Fruit fly (Drosophila melanogaster) whole organism, embryonic: Measurements from ENCODE around the gene Dop2R.

ENCODE experiments used
- Blimp-1 ChIP-seq: fragments of 200-800 bp; sonication (Bioruptor generic); optimal IDR thresholded peaks from 3 replicates; lab custom pipeline; 2018; ENCODE audit warnings: missing biosample characterization, missing genetic modification characterization, mild to moderate bottlenecking, moderate library complexity, missing genetic modification reagents
- CG10321 ChIP-seq: fragments of 200-800 bp; sonication (Bioruptor generic); IDR thresholded peaks from 2 replicates; pipeline ENCODE4 v1.3.6; 2022; ENCODE audit warnings: missing biosample characterization, missing genetic modification characterization
- CG10565 ChIP-seq: fragments of 200-800 bp; sonication (Bioruptor generic); optimal IDR thresholded peaks from 3 replicates; lab custom pipeline; 2016; ENCODE audit warnings: missing biosample characterization, mild to moderate bottlenecking, missing genetic modification characterization
- CG11093 ChIP-seq: fragments of 200-800 bp; sonication (Bioruptor generic); IDR thresholded peaks from 3 replicates; pipeline ENCODE4 v1.3.6; 2022; ENCODE audit warnings: missing biosample characterization, missing genetic modification characterization
- CG11696 ChIP-seq: fragments of 200-800 bp; sonication (Bioruptor generic); IDR thresholded peaks from 2 replicates; pipeline ENCODE4 v1.3.6; 2022; ENCODE audit warnings: missing biosample characterization, missing genetic modification characterization
- CG12155 ChIP-seq: fragments of 200-800 bp; sonication (Bioruptor generic); optimal IDR thresholded peaks from 3 replicates; lab custom pipeline; 2016; ENCODE audit warnings: missing biosample characterization, missing genetic modification characterization
- CG12236 ChIP-seq: fragments of 200-800 bp; sonication (Bioruptor generic); optimal IDR thresholded peaks from 2 replicates; lab custom pipeline; 2016; ENCODE audit warnings: missing biosample characterization, missing genetic modification characterization
- CG12299 ChIP-seq: fragments of 200-800 bp; sonication (Bioruptor generic); optimal IDR thresholded peaks from 2 replicates; lab custom pipeline; 2018; ENCODE audit warnings: missing biosample characterization, mild to moderate bottlenecking, missing genetic modification characterization
- CG12659 ChIP-seq: fragments of 200-800 bp; sonication (Bioruptor generic); optimal IDR thresholded peaks from 3 replicates; lab custom pipeline; 2017; ENCODE audit warnings: mild to moderate bottlenecking, missing biosample characterization, missing genetic modification reagents, missing genetic modification characterization
- CG13775 ChIP-seq: fragments of 200-800 bp; sonication (Bioruptor generic); optimal IDR thresholded peaks from 3 replicates; lab custom pipeline; 2017; ENCODE audit warnings: missing biosample characterization, mild to moderate bottlenecking, missing genetic modification characterization
- CG1602 ChIP-seq: fragments of 200-800 bp; sonication (Bioruptor generic); optimal IDR thresholded peaks from 3 replicates; lab custom pipeline; 2016; ENCODE audit warnings: missing biosample characterization, missing genetic modification characterization
- CG3163 ChIP-seq: fragments of 200-800 bp; sonication (Bioruptor generic); optimal IDR thresholded peaks from 3 replicates; lab custom pipeline; 2016; ENCODE audit warnings: missing biosample characterization, missing genetic modification characterization
- CG32772 ChIP-seq: fragments of 200-800 bp; sonication (Bioruptor generic); IDR thresholded peaks from 2 replicates; pipeline ENCODE4 v1.3.6; 2022; ENCODE audit warnings: missing biosample characterization, missing genetic modification characterization
- CG3407 ChIP-seq: fragments of 200-800 bp; sonication (Bioruptor generic); optimal IDR thresholded peaks from 2 replicates; lab custom pipeline; 2018; ENCODE audit warnings: missing biosample characterization, mild to moderate bottlenecking, missing genetic modification characterization
- CG3847 ChIP-seq: fragments of 200-800 bp; sonication (Bioruptor generic); IDR thresholded peaks from 2 replicates; pipeline ENCODE4 v1.3.6; 2022; ENCODE audit warnings: missing biosample characterization, missing genetic modification characterization
- CG4854 ChIP-seq: fragments of 200-800 bp; sonication (Bioruptor generic); optimal IDR thresholded peaks from 2 replicates; lab custom pipeline; 2016; ENCODE audit warnings: missing biosample characterization, missing genetic modification characterization, inconsistent platforms
- CG6175 ChIP-seq: fragments of 200-800 bp; sonication (Bioruptor generic); IDR thresholded peaks from 3 replicates; pipeline ENCODE4 v1.3.6; 2022; ENCODE audit warnings: missing biosample characterization, missing genetic modification characterization
- CG6813 ChIP-seq: fragments of 200-800 bp; sonication (Bioruptor generic); optimal IDR thresholded peaks from 2 replicates; lab custom pipeline; 2017; ENCODE audit warnings: missing biosample characterization, missing genetic modification characterization, mild to moderate bottlenecking, moderate library complexity, missing genetic modification reagents
- CHES-1-like ChIP-seq: fragments of 200-800 bp; sonication (Bioruptor generic); optimal IDR thresholded peaks from 2 replicates; lab custom pipeline; 2016; ENCODE audit warnings: missing biosample characterization, missing genetic modification characterization
- Deaf1 ChIP-seq: fragments of 200-800 bp; optimal IDR thresholded peaks from 3 replicates; lab custom pipeline; 2019; ENCODE audit warnings: missing biosample characterization, mild to moderate bottlenecking, missing genetic modification characterization, moderate library complexity
- HLH54F ChIP-seq: fragments of 200-800 bp; sonication (Bioruptor generic); optimal IDR thresholded peaks from 3 replicates; lab custom pipeline; 2016; ENCODE audit warnings: missing biosample characterization, missing genetic modification characterization
- Hey ChIP-seq: fragments of 200-800 bp; sonication (Bioruptor generic); optimal IDR thresholded peaks from 3 replicates; lab custom pipeline; 2018; ENCODE audit warnings: missing biosample characterization, mild to moderate bottlenecking, missing genetic modification characterization
- Jarid2 ChIP-seq: fragments of 200-800 bp; sonication (Bioruptor generic); optimal IDR thresholded peaks from 3 replicates; lab custom pipeline; 2017; ENCODE audit warnings: mild to moderate bottlenecking, missing biosample characterization, missing genetic modification reagents, missing genetic modification characterization
- Myb ChIP-seq: fragments of 200-800 bp; sonication (Bioruptor generic); optimal IDR thresholded peaks from 2 replicates; lab custom pipeline; 2016; ENCODE audit warnings: missing biosample characterization, missing genetic modification characterization
- Nf-YC ChIP-seq: fragments of 200-800 bp; optimal IDR thresholded peaks from 3 replicates; lab custom pipeline; 2019; ENCODE audit warnings: missing biosample characterization, mild to moderate bottlenecking, missing genetic modification characterization, moderate library complexity
- Oaz ChIP-seq: fragments of 200-800 bp; sonication (Bioruptor generic); IDR thresholded peaks from 2 replicates; pipeline ENCODE4 v1.3.6; 2022; ENCODE audit warnings: missing biosample characterization, missing genetic modification characterization
- Poxn ChIP-seq: fragments of 200-800 bp; sonication (Bioruptor generic); IDR thresholded peaks from 2 replicates; pipeline ENCODE4 v1.3.6; 2022; ENCODE audit warnings: missing biosample characterization, missing genetic modification characterization
- Sry-β ChIP-seq: fragments of 200-800 bp; sonication (Bioruptor generic); optimal IDR thresholded peaks from 2 replicates; lab custom pipeline; 2018; ENCODE audit warnings: missing biosample characterization, mild to moderate bottlenecking, missing genetic modification characterization, moderate library complexity
- TFAM ChIP-seq: fragments of 200-800 bp; sonication (Bioruptor generic); optimal IDR thresholded peaks from 2 replicates; lab custom pipeline; 2017; ENCODE audit warnings: missing biosample characterization, missing genetic modification characterization, inconsistent platforms
- Xrp1 ChIP-seq: fragments of 200-800 bp; sonication (Bioruptor generic); IDR thresholded peaks from 2 replicates; pipeline ENCODE4 v1.3.6; 2022; ENCODE audit warnings: missing biosample characterization, missing genetic modification characterization
- abd-A ChIP-seq: fragments of 200-800 bp; sonication (Bioruptor generic); optimal IDR thresholded peaks from 3 replicates; lab custom pipeline; 2019; ENCODE audit warnings: missing biosample characterization, mild to moderate bottlenecking, missing genetic modification characterization, moderate library complexity
- aop ChIP-seq: fragments of 200-800 bp; sonication (Bioruptor generic); IDR thresholded peaks from 2 replicates; pipeline ENCODE4 v1.3.6; 2022; ENCODE audit warnings: missing biosample characterization, missing genetic modification characterization
- cad ChIP-seq: fragments of >200 bp; optimal IDR thresholded peaks from 2 replicates; lab custom pipeline; 2017; ENCODE audit warnings: missing biosample characterization, missing genetic modification characterization
- ewg ChIP-seq: fragments of 200-800 bp; sonication (Bioruptor generic); optimal IDR thresholded peaks from 3 replicates; lab custom pipeline; 2017; ENCODE audit warnings: mild to moderate bottlenecking, missing biosample characterization, missing genetic modification reagents, missing genetic modification characterization
- gce ChIP-seq: fragments of 200-800 bp; sonication (Bioruptor generic); IDR thresholded peaks from 3 replicates; pipeline ENCODE4 v1.3.6; 2022; ENCODE audit warnings: missing biosample characterization, missing genetic modification characterization
- h ChIP-seq: fragments of >200 bp; optimal IDR thresholded peaks from 2 replicates; lab custom pipeline; 2017
- lola ChIP-seq, 3 experiments: fragments of >200 bp in 2 of 3; fragments of 200-800 bp in 1 of 3; sonication (Bioruptor generic) in 1 of 3; optimal IDR thresholded peaks; 2 replicates each; lab custom pipeline; 2017 to 2019; ENCODE audit warnings: missing biosample characterization in 3 of 3, missing genetic modification characterization in 3 of 3, mild to moderate bottlenecking in 1 of 3, moderate library complexity in 1 of 3
- nerfin-2 ChIP-seq: fragments of 200-800 bp; sonication (Bioruptor generic); IDR thresholded peaks from 2 replicates; pipeline ENCODE4 v1.3.6; 2022; ENCODE audit warnings: missing biosample characterization, missing genetic modification characterization; ENCODE audit not compliant: partially characterized antibody
- pho ChIP-seq: fragments of 200-800 bp; sonication (Bioruptor generic); optimal IDR thresholded peaks from 2 replicates; lab custom pipeline; 2016; ENCODE audit warnings: missing biosample characterization, missing genetic modification characterization
- pros ChIP-seq: fragments of 200-800 bp; sonication (Bioruptor generic); optimal IDR thresholded peaks from 3 replicates; lab custom pipeline; 2019; ENCODE audit warnings: missing biosample characterization, mild to moderate bottlenecking, missing genetic modification characterization, moderate library complexity
- ranshi ChIP-seq: fragments of 200-800 bp; sonication (Bioruptor generic); IDR thresholded peaks from 2 replicates; pipeline ENCODE4 v1.3.6; 2022; ENCODE audit warnings: missing biosample characterization, missing genetic modification characterization
- run ChIP-seq: fragments of 200-800 bp; sonication (Bioruptor generic); optimal IDR thresholded peaks from 3 replicates; lab custom pipeline; 2018; ENCODE audit warnings: missing biosample characterization, mild to moderate bottlenecking, missing genetic modification characterization
- schlank ChIP-seq: fragments of 200-800 bp; sonication (Bioruptor generic); optimal IDR thresholded peaks from 2 replicates; lab custom pipeline; 2018; ENCODE audit warnings: missing biosample characterization, mild to moderate bottlenecking, missing genetic modification characterization
- slp2 ChIP-seq: fragments of 200-800 bp; sonication (Bioruptor generic); optimal IDR thresholded peaks from 2 replicates; lab custom pipeline; 2016; ENCODE audit warnings: missing biosample characterization, missing genetic modification characterization
- sob ChIP-seq: fragments of 200-800 bp; sonication (Bioruptor generic); IDR thresholded peaks from 2 replicates; pipeline ENCODE4 v1.3.6; 2022; ENCODE audit warnings: missing biosample characterization, missing genetic modification characterization
- stwl ChIP-seq: fragments of 200-800 bp; sonication (Bioruptor generic); optimal IDR thresholded peaks from 3 replicates; lab custom pipeline; 2018; ENCODE audit warnings: missing biosample characterization, mild to moderate bottlenecking, missing genetic modification characterization, moderate library complexity
- trem ChIP-seq: fragments of 200-800 bp; optimal IDR thresholded peaks from 3 replicates; lab custom pipeline; 2019; ENCODE audit warnings: missing biosample characterization, mild to moderate bottlenecking, missing genetic modification characterization, moderate library complexity
- vvl ChIP-seq: fragments of 200-800 bp; sonication (Bioruptor generic); IDR thresholded peaks from 2 replicates; pipeline ENCODE4 v1.3.6; 2022; ENCODE audit warnings: missing biosample characterization, missing genetic modification characterization

Gene Dop2R

DNA sequence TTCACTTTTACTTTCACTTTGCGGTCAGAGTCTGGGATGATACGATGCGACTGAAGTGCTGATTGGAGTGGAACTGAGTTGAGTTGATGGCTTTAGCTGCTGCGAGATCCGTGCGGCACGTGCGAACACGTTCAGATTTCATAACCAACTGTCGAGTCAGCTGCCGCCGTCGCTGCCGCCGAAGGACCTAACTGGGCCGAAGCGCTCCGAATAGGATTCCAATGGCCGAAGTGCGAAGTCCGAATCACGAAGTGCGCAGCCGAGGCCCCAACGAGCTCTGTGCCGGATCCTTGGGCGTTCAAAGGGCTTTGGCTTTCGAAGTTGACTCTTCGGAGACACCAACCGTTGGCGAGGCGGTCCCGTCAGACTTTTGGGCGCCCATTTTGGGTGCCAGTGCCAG, at the start of gene Dop2R:
TSS of gene Dop2R (minus strand) at position 131 of the 400 bp plus-strand sequence.
- TF ChIP-seq abd-A: peak; percentile 18
- TF ChIP-seq TFAM: no peak
- no peak for TF ChIP-seq CG12155 (GFP tag; lab: Kevin White, UChicago)
- TF ChIP-seq CG10321 (GFP tag; lab: Robert Waterston, UW): no peak
- no peak for TF ChIP-seq nerfin-2 (GFP tag; lab: Robert Waterston, UW)
- TF ChIP-seq gce (GFP tag; lab: Robert Waterston, UW): no peak
- peak; percentile 22 for TF ChIP-seq Jarid2 (GFP tag; lab: Kevin White, UChicago)
- TF ChIP-seq CHES-1-like (GFP tag; lab: Kevin White, UChicago): no peak
- TF ChIP-seq CG1602 (GFP tag; lab: Kevin White, UChicago): no peak
- peak; percentile 56 for TF ChIP-seq CG3163 (GFP tag; lab: Kevin White, UChicago)
- no peak for TF ChIP-seq CG10565
- no peak for TF ChIP-seq Oaz (GFP tag; lab: Robert Waterston, UW)
- TF ChIP-seq cad: no peak
- peak; percentile 23 for TF ChIP-seq Nf-YC (tag; lab: Kevin White, UChicago)
- TF ChIP-seq sob: no peak
- TF ChIP-seq Sry-β (GFP tag; lab: Kevin White, UChicago): no peak
- TF ChIP-seq CG6813: no peak
- no peak for TF ChIP-seq Xrp1 (GFP tag; lab: Robert Waterston, UW)
- no peak for TF ChIP-seq CG4854
- no peak for TF ChIP-seq CG12236 (GFP tag; lab: Kevin White, UChicago)
- TF ChIP-seq ewg: no peak
- no peak for TF ChIP-seq trem (tag; lab: Kevin White, UChicago)
- no peak for TF ChIP-seq vvl (GFP tag; lab: Robert Waterston, UW)
- TF ChIP-seq pho (GFP tag; lab: Kevin White, UChicago): no peak
- TF ChIP-seq run: no peak
- no peak for TF ChIP-seq pros (GFP tag; lab: Kevin White, UChicago)
- TF ChIP-seq CG11093 (GFP tag; lab: Robert Waterston, UW): no peak
- no peak for TF ChIP-seq CG6175 (GFP tag; lab: Robert Waterston, UW)
- TF ChIP-seq ranshi (GFP tag; lab: Robert Waterston, UW): no peak
- TF ChIP-seq h: no peak
- no peak for TF ChIP-seq schlank
- no peak for TF ChIP-seq CG3847 (GFP tag; lab: Robert Waterston, UW)
- TF ChIP-seq CG13775 (GFP tag; lab: Kevin White, UChicago): no peak
- TF ChIP-seq CG12659: no peak
- no peak for TF ChIP-seq Blimp-1 (GFP tag; lab: Kevin White, UChicago)
- TF ChIP-seq lola (GFP tag; optimal IDR thresholded peaks at IDR 0.05; lab: Kevin White, UChicago): no peak
- TF ChIP-seq Poxn (GFP tag; lab: Robert Waterston, UW): no peak
- no peak for TF ChIP-seq CG11696 (GFP tag; lab: Robert Waterston, UW)
- no peak for TF ChIP-seq CG32772 (GFP tag; lab: Robert Waterston, UW)
- no peak for TF ChIP-seq CG3407 (GFP tag; lab: Kevin White, UChicago)
- TF ChIP-seq Deaf1 (tag; lab: Kevin White, UChicago): peak; percentile 96
- TF ChIP-seq Hey (tag; lab: Kevin White, UChicago): no peak

DNA sequence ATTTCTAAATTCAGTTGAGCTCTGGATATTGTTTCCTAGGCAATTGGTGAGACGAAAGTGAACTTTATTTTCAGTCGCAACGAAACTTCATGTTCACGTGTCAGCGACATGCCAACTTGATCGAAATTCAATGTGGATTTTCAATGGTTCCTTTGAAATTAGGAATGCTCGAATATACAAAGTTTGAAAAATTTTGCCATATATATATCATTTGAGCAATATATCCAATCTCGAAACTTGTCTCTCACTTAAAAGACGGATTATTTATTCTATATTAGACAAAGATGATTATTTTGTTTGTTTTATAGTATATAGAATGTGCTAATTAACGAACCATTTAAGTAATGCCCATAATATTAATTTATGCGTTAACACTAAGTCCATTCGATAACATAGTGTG, 48.0 kb upstream of the Dop2R start, which contains the start of gene karr:
TSS of gene karr (minus strand) at position 101 of the 400 bp plus-strand sequence.
- TF ChIP-seq stwl (tag; lab: Kevin White, UChicago) (peak; percentile 16), Myb (GFP tag; lab: Kevin White, UChicago) (no peak), aop (GFP tag; lab: Robert Waterston, UW) (no peak), HLH54F (no peak), slp2 (GFP tag; lab: Kevin White, UChicago) (no peak), CG12299 (no peak), trem (tag; lab: Kevin White, UChicago) (peak; percentile 8)
